Worm (Caenorhabditis elegans) whole organism, young adult: ENCODE measurements around the gene E04F6.8.

Source experiments
- B0035.1 ChIP-seq: sonication (generic microtip); optimal IDR thresholded peaks from 2 replicates; lab custom pipeline; 2016; ENCODE audit warnings: missing genetic modification characterization, mild to moderate bottlenecking, missing compliant biosample characterization, missing genotype, missing genetic modification reagents
- F23B12.7 ChIP-seq: sonication (generic microtip); optimal IDR thresholded peaks from 2 replicates; lab custom pipeline; 2017; ENCODE audit warnings: missing genetic modification characterization, mild to moderate bottlenecking, missing compliant biosample characterization, antibody characterized with exemption, moderate library complexity; ENCODE audit not compliant: insufficient read depth
- ceh-27 ChIP-seq: fragments of 200-800 bp; sonication (Bioruptor generic); optimal IDR thresholded peaks from 2 replicates; lab custom pipeline; 2018; ENCODE audit warnings: mild to moderate bottlenecking, missing genetic modification characterization, moderate library complexity, missing compliant biosample characterization
- egl-44 ChIP-seq: fragments of 200-800 bp; sonication (Bioruptor generic); IDR thresholded peaks from 2 replicates; pipeline ENCODE4 v1.3.6; 2022; ENCODE audit warnings: missing genetic modification reagents, missing genetic modification characterization, missing compliant biosample characterization
- snpc-4 ChIP-seq, 5 experiments: fragments of 150-350 bp in 1 of 5; sonication (generic microtip) in 4 of 5; optimal IDR thresholded peaks; 2 replicates each; lab custom pipeline; 2014 to 2018; ENCODE audit warnings: missing genetic modification characterization in 5 of 5, missing biosample characterization in 3 of 5, antibody characterized with exemption in 2 of 5, mild to moderate bottlenecking in 2 of 5, missing compliant biosample characterization in 2 of 5, missing genotype in 2 of 5, moderate library complexity in 2 of 5, missing genetic modification reagents in 1 of 5
- zim-3 ChIP-seq: sonication (generic microtip); optimal IDR thresholded peaks from 2 replicates; lab custom pipeline; 2017; ENCODE audit warnings: mild to moderate bottlenecking, missing genetic modification characterization, moderate library complexity, missing compliant biosample characterization

- no peak for TF ChIP-seq egl-44 (GFP tag; lab: Robert Waterston, UW)
- TF ChIP-seq B0035.1: no peak
- TF ChIP-seq zim-3: no peak
- no peak for TF ChIP-seq ceh-27 (GFP tag; lab: Kevin White, UChicago)
- no peak for TF ChIP-seq F23B12.7 (tag; lab: Kevin White, UChicago)
- TF ChIP-seq snpc-4 (GFP tag; optimal IDR thresholded peaks at IDR 0.05; lab: Kevin White, UChicago): no peak
- TF ChIP-seq snpc-4 (tag; optimal IDR thresholded peaks at IDR 0.05; lab: Kevin White, UChicago): no peak
Measured at ce11 chrII:7197434-7197833, 13.7 kb downstream of the E04F6.8 start.
